Fruit fly (Drosophila melanogaster) whole organism, prepupa: Measurements from ENCODE around the gene Mulk.

Experiments
- CG6276 ChIP-seq: fragments of 200-800 bp; sonication (Bioruptor generic); optimal IDR thresholded peaks from 2 replicates; lab custom pipeline; 2017; ENCODE audit warnings: missing biosample characterization, mild to moderate bottlenecking, missing genetic modification characterization
- CG6792 ChIP-seq: fragments of 200-800 bp; sonication (Bioruptor generic); optimal IDR thresholded peaks from 3 replicates; lab custom pipeline; 2016; ENCODE audit warnings: missing biosample characterization, missing genetic modification characterization
- CG8119 ChIP-seq: fragments of 200-800 bp; sonication (Bioruptor generic); IDR thresholded peaks from 3 replicates; pipeline ENCODE4 v1.3.6; 2022; ENCODE audit warnings: missing biosample characterization, missing genetic modification characterization
- net ChIP-seq: fragments of 200-800 bp; sonication (Bioruptor generic); optimal IDR thresholded peaks from 3 replicates; lab custom pipeline; 2016; ENCODE audit warnings: missing biosample characterization, missing genetic modification characterization

dm6 chr2L:10226724-10227407 lies 43.0 kb upstream of the Mulk start, which contains the start of gene CG5708:
- TF ChIP-seq CG6276 (GFP tag; lab: Kevin White, UChicago) (no peak), CG6792 (GFP tag; lab: Kevin White, UChicago) (no peak), CG8119 (GFP tag; lab: Robert Waterston, UW) (no peak), net (GFP tag; lab: Kevin White, UChicago) (no peak)
